Fruit fly (Drosophila melanogaster) whole organism, prepupa: ENCODE data around the gene Klp31E.
A peak's percentile ranks its signal among the peaks of the same experiment; 100 is the strongest.

ENCODE experiments used
- CG10631 ChIP-seq: fragments of 200-800 bp; sonication (Bioruptor generic); optimal IDR thresholded peaks from 2 replicates; lab custom pipeline; 2016; ENCODE audit warnings: missing biosample characterization, missing genetic modification characterization
- CG10669 ChIP-seq: fragments of 200-800 bp; sonication (Bioruptor generic); optimal IDR thresholded peaks from 3 replicates; lab custom pipeline; 2018; ENCODE audit warnings: missing biosample characterization, mild to moderate bottlenecking, missing genetic modification characterization, moderate library complexity
- CG11294 ChIP-seq: fragments of 200-800 bp; sonication (Bioruptor generic); IDR thresholded peaks from 2 replicates; pipeline ENCODE4 v1.3.6; 2022; ENCODE audit warnings: missing biosample characterization, missing genetic modification characterization
- CG15336 ChIP-seq: fragments of 200-800 bp; sonication (Bioruptor generic); IDR thresholded peaks from 2 replicates; pipeline ENCODE4 v1.3.6; 2022; ENCODE audit warnings: missing biosample characterization, missing genetic modification characterization
- CG1621 ChIP-seq: fragments of 200-800 bp; sonication (Bioruptor generic); optimal IDR thresholded peaks from 3 replicates; lab custom pipeline; 2018; ENCODE audit warnings: missing biosample characterization, mild to moderate bottlenecking, missing genetic modification characterization
- CG16779 ChIP-seq: fragments of 200-800 bp; sonication (Bioruptor generic); optimal IDR thresholded peaks from 3 replicates; lab custom pipeline; 2017; ENCODE audit warnings: missing biosample characterization, mild to moderate bottlenecking, missing genetic modification characterization
- CG3032 ChIP-seq: fragments of 200-800 bp; optimal IDR thresholded peaks from 2 replicates; lab custom pipeline; 2019; ENCODE audit warnings: missing biosample characterization, mild to moderate bottlenecking, missing genetic modification characterization, moderate library complexity
- CG31627 ChIP-seq: fragments of 200-800 bp; sonication (Bioruptor generic); optimal IDR thresholded peaks from 3 replicates; lab custom pipeline; 2016; ENCODE audit warnings: missing biosample characterization, missing genetic modification characterization
- CG34406 ChIP-seq: fragments of 200-800 bp; sonication (Bioruptor generic); optimal IDR thresholded peaks from 3 replicates; lab custom pipeline; 2016; ENCODE audit warnings: missing biosample characterization, missing genetic modification characterization
- CG3919 ChIP-seq: fragments of 200-800 bp; sonication (Bioruptor generic); optimal IDR thresholded peaks from 3 replicates; lab custom pipeline; 2016; ENCODE audit warnings: missing biosample characterization, missing genetic modification characterization
- CG6163 ChIP-seq: fragments of 200-800 bp; sonication (Bioruptor generic); IDR thresholded peaks from 3 replicates; pipeline ENCODE4 v1.3.6; 2022; ENCODE audit warnings: missing biosample characterization, missing genetic modification characterization
- CG6276 ChIP-seq: fragments of 200-800 bp; sonication (Bioruptor generic); optimal IDR thresholded peaks from 2 replicates; lab custom pipeline; 2017; ENCODE audit warnings: missing biosample characterization, mild to moderate bottlenecking, missing genetic modification characterization
- CG6792 ChIP-seq: fragments of 200-800 bp; sonication (Bioruptor generic); optimal IDR thresholded peaks from 3 replicates; lab custom pipeline; 2016; ENCODE audit warnings: missing biosample characterization, missing genetic modification characterization
- CG6808 ChIP-seq: fragments of 200-800 bp; sonication (Bioruptor generic); optimal IDR thresholded peaks from 3 replicates; lab custom pipeline; 2017; ENCODE audit warnings: missing biosample characterization, missing genetic modification characterization, mild to moderate bottlenecking, moderate library complexity, missing genetic modification reagents
- CG6854 ChIP-seq: fragments of 200-800 bp; sonication (Bioruptor generic); optimal IDR thresholded peaks from 2 replicates; lab custom pipeline; 2017; ENCODE audit warnings: missing biosample characterization, mild to moderate bottlenecking, missing genetic modification characterization
- CG7368 ChIP-seq: fragments of 200-800 bp; sonication (Bioruptor generic); optimal IDR thresholded peaks from 3 replicates; lab custom pipeline; 2016; ENCODE audit warnings: missing biosample characterization, missing genetic modification characterization
- CG8119 ChIP-seq: fragments of 200-800 bp; sonication (Bioruptor generic); IDR thresholded peaks from 3 replicates; pipeline ENCODE4 v1.3.6; 2022; ENCODE audit warnings: missing biosample characterization, missing genetic modification characterization
- CG8319 ChIP-seq: fragments of 200-800 bp; sonication (Bioruptor generic); optimal IDR thresholded peaks from 3 replicates; lab custom pipeline; 2016; ENCODE audit warnings: missing biosample characterization, missing genetic modification characterization
- CG8632 ChIP-seq: fragments of 200-800 bp; sonication (Bioruptor generic); optimal IDR thresholded peaks from 3 replicates; lab custom pipeline; 2016; ENCODE audit warnings: missing biosample characterization, missing genetic modification characterization
- CG9139 ChIP-seq: fragments of 200-800 bp; sonication (Bioruptor generic); optimal IDR thresholded peaks from 3 replicates; lab custom pipeline; 2017; ENCODE audit warnings: missing biosample characterization, mild to moderate bottlenecking, missing genetic modification characterization
- Eip78C ChIP-seq: fragments of 200-800 bp; sonication (Bioruptor generic); peaks from one replicate; lab custom pipeline; 2016; ENCODE audit warnings: missing biosample characterization, missing genetic modification characterization
- Eip93F ChIP-seq: fragments of 200-800 bp; sonication (Bioruptor generic); optimal IDR thresholded peaks from 2 replicates; lab custom pipeline; 2016; ENCODE audit warnings: missing biosample characterization, mild to moderate bottlenecking, missing genetic modification characterization
- Ets21C ChIP-seq: fragments of 200-800 bp; sonication (Bioruptor generic); optimal IDR thresholded peaks from 3 replicates; lab custom pipeline; 2016; ENCODE audit warnings: missing biosample characterization, missing genetic modification characterization
- Ets96B ChIP-seq: fragments of 200-800 bp; optimal IDR thresholded peaks from 2 replicates; lab custom pipeline; 2019; ENCODE audit warnings: missing biosample characterization, mild to moderate bottlenecking, missing genetic modification characterization, moderate library complexity
- Gug ChIP-seq: fragments of 200-800 bp; sonication (Bioruptor generic); IDR thresholded peaks from 2 replicates; pipeline ENCODE4 v1.3.6; 2022; ENCODE audit warnings: missing biosample characterization, missing genetic modification characterization
- Hr38 ChIP-seq: sonication (Bioruptor generic); optimal IDR thresholded peaks from 2 replicates; lab custom pipeline; 2016; ENCODE audit warnings: missing biosample characterization, missing genetic modification characterization
- Hr39 ChIP-seq: fragments of 200-800 bp; sonication (Bioruptor generic); optimal IDR thresholded peaks from 2 replicates; lab custom pipeline; 2016; ENCODE audit warnings: missing biosample characterization, missing genetic modification characterization
- Hr4 ChIP-seq: fragments of 200-800 bp; sonication (Bioruptor generic); optimal IDR thresholded peaks from 3 replicates; lab custom pipeline; 2016; ENCODE audit warnings: missing biosample characterization, missing genetic modification characterization
- Lpt ChIP-seq: fragments of 200-800 bp; sonication (Bioruptor generic); optimal IDR thresholded peaks from 3 replicates; lab custom pipeline; 2016; ENCODE audit warnings: missing biosample characterization, missing genetic modification characterization
- Met ChIP-seq: fragments of 200-800 bp; sonication (Bioruptor generic); optimal IDR thresholded peaks from 3 replicates; lab custom pipeline; 2016; ENCODE audit warnings: missing biosample characterization, missing genetic modification characterization
- OdsH ChIP-seq: fragments of 200-800 bp; sonication (Bioruptor generic); optimal IDR thresholded peaks from 3 replicates; lab custom pipeline; 2016; ENCODE audit warnings: missing biosample characterization, missing genetic modification characterization
- Smox ChIP-seq: fragments of 200-800 bp; sonication (Bioruptor generic); optimal IDR thresholded peaks from 3 replicates; lab custom pipeline; 2016; ENCODE audit warnings: missing biosample characterization, missing genetic modification characterization
- Sox102F ChIP-seq: fragments of 200-800 bp; sonication (Bioruptor generic); optimal IDR thresholded peaks from 2 replicates; lab custom pipeline; 2016; ENCODE audit warnings: missing biosample characterization, mild to moderate bottlenecking, missing genetic modification characterization
- achi ChIP-seq: fragments of 200-800 bp; sonication (Bioruptor generic); optimal IDR thresholded peaks from 3 replicates; lab custom pipeline; 2016; ENCODE audit warnings: missing biosample characterization, missing genetic modification characterization
- acj6 ChIP-seq: fragments of 200-800 bp; sonication (Bioruptor generic); optimal IDR thresholded peaks from 3 replicates; lab custom pipeline; 2016; ENCODE audit warnings: missing biosample characterization, missing genetic modification characterization
- cyc ChIP-seq: fragments of 200-800 bp; sonication (Bioruptor generic); optimal IDR thresholded peaks from 3 replicates; lab custom pipeline; 2016; ENCODE audit warnings: missing biosample characterization, missing genetic modification characterization
- dac ChIP-seq: fragments of 200-800 bp; sonication (Bioruptor generic); optimal IDR thresholded peaks from 2 replicates; lab custom pipeline; 2017; ENCODE audit warnings: missing biosample characterization, mild to moderate bottlenecking, missing genetic modification characterization
- dsx ChIP-seq: fragments of 200-800 bp; optimal IDR thresholded peaks from 3 replicates; lab custom pipeline; 2019; ENCODE audit warnings: missing biosample characterization, mild to moderate bottlenecking, missing genetic modification characterization, moderate library complexity; ENCODE audit not compliant: poor library complexity, severe bottlenecking
- eg ChIP-seq: fragments of 200-800 bp; sonication (Bioruptor generic); IDR thresholded peaks from 3 replicates; pipeline ENCODE4 v1.3.6; 2022; ENCODE audit warnings: missing biosample characterization, missing genetic modification characterization
- esn ChIP-seq: fragments of 200-800 bp; sonication (Bioruptor generic); optimal IDR thresholded peaks from 2 replicates; lab custom pipeline; 2016; ENCODE audit warnings: missing biosample characterization, mild to moderate bottlenecking, missing genetic modification characterization, moderate library complexity
- fd59A ChIP-seq: fragments of 200-800 bp; sonication (Bioruptor generic); optimal IDR thresholded peaks from 2 replicates; lab custom pipeline; 2017; ENCODE audit warnings: missing biosample characterization, mild to moderate bottlenecking, missing genetic modification characterization, missing genetic modification reagents
- fd85E ChIP-seq: fragments of 200-800 bp; sonication (Bioruptor generic); optimal IDR thresholded peaks from 3 replicates; lab custom pipeline; 2016; ENCODE audit warnings: missing biosample characterization, missing genetic modification characterization
- fkh ChIP-seq: fragments of 200-800 bp; sonication (Bioruptor generic); optimal IDR thresholded peaks from 3 replicates; lab custom pipeline; 2017; ENCODE audit warnings: missing biosample characterization, mild to moderate bottlenecking, missing genetic modification characterization, moderate library complexity
- lz ChIP-seq: fragments of 200-800 bp; sonication (Bioruptor generic); optimal IDR thresholded peaks from 3 replicates; lab custom pipeline; 2016; ENCODE audit warnings: missing biosample characterization, missing genetic modification characterization
- net ChIP-seq: fragments of 200-800 bp; sonication (Bioruptor generic); optimal IDR thresholded peaks from 3 replicates; lab custom pipeline; 2016; ENCODE audit warnings: missing biosample characterization, missing genetic modification characterization
- pdm3 ChIP-seq: fragments of 200-800 bp; sonication (Bioruptor generic); optimal IDR thresholded peaks from 3 replicates; lab custom pipeline; 2016; ENCODE audit warnings: missing biosample characterization, missing genetic modification characterization
- salr ChIP-seq, 2 experiments: fragments of 200-800 bp; sonication (Bioruptor generic); optimal IDR thresholded peaks; 3 replicates each; lab custom pipeline; 2016 to 2018; ENCODE audit warnings: missing biosample characterization in 2 of 2, missing genetic modification characterization in 2 of 2, mild to moderate bottlenecking in 1 of 2
- spab ChIP-seq: fragments of 200-800 bp; sonication (Bioruptor generic); optimal IDR thresholded peaks from 2 replicates; lab custom pipeline; 2017; ENCODE audit warnings: missing biosample characterization, mild to moderate bottlenecking, missing genetic modification characterization, missing genetic modification reagents
- svp ChIP-seq: fragments of 200-800 bp; sonication (Bioruptor generic); peaks from one replicate; lab custom pipeline; 2016; ENCODE audit warnings: missing biosample characterization, missing genetic modification characterization
- topi ChIP-seq: fragments of 200-800 bp; sonication (Bioruptor generic); optimal IDR thresholded peaks from 3 replicates; lab custom pipeline; 2016; ENCODE audit warnings: missing biosample characterization, missing genetic modification characterization
- vri ChIP-seq: fragments of 200-800 bp; sonication (Bioruptor generic); optimal IDR thresholded peaks from 3 replicates; lab custom pipeline; 2016; ENCODE audit warnings: missing biosample characterization, mild to moderate bottlenecking, missing genetic modification characterization

Gene Klp31E

dm6 chr2L:10413251-10414127 is at the start of gene Klp31E, which contains the start of gene CG5355:
Gene Klp31E, plus strand, starts transcription at chr2L:10414017.
Gene CG5355, minus strand, starts transcription at chr2L:10413463.
- peak; percentile 16 for TF ChIP-seq CG6854 (GFP tag; lab: Kevin White, UChicago)
- no peak for TF ChIP-seq CG9139 (GFP tag; lab: Kevin White, UChicago)
- TF ChIP-seq lz (GFP tag; lab: Kevin White, UChicago) = peak; percentile 59
- no peak for TF ChIP-seq dac (GFP tag; lab: Kevin White, UChicago)
- peak; percentile 47 for TF ChIP-seq cyc
- TF ChIP-seq Ets96B (tag; lab: Kevin White, UChicago) = peak; percentile 46
- TF ChIP-seq achi (GFP tag; lab: Kevin White, UChicago) = no peak
- peak; percentile 54 for TF ChIP-seq esn (GFP tag; lab: Kevin White, UChicago)
- TF ChIP-seq Lpt (GFP tag; lab: Kevin White, UChicago) = no peak
- TF ChIP-seq Smox (GFP tag; lab: Kevin White, UChicago) = no peak
- no peak for TF ChIP-seq dsx (GFP tag; lab: Kevin White, UChicago)
- no peak for TF ChIP-seq CG7368
- TF ChIP-seq CG34406 (GFP tag; lab: Kevin White, UChicago) = no peak
- peak; percentile 69 for TF ChIP-seq OdsH (GFP tag; lab: Kevin White, UChicago)
- TF ChIP-seq CG6276 (GFP tag; lab: Kevin White, UChicago) = no peak
- TF ChIP-seq CG6792 (GFP tag; lab: Kevin White, UChicago) = peak; percentile 42
- TF ChIP-seq fd85E (GFP tag; lab: Kevin White, UChicago) = no peak
- no peak for TF ChIP-seq spab
- no peak for TF ChIP-seq topi (GFP tag; lab: Kevin White, UChicago)
- TF ChIP-seq CG3032 (tag; lab: Kevin White, UChicago) = peak; percentile 79
- TF ChIP-seq CG1621 (tag; lab: Kevin White, UChicago) = no peak
- no peak for TF ChIP-seq CG15336
- no peak for TF ChIP-seq net
- peak; percentile 52 for TF ChIP-seq Eip93F (GFP tag; lab: Kevin White, UChicago)
- TF ChIP-seq CG31627 = peak; percentile 63
- TF ChIP-seq Hr39 (GFP tag; lab: Kevin White, UChicago) = peak; percentile 59
- no peak for TF ChIP-seq Hr38
- TF ChIP-seq CG10631 (GFP tag; lab: Kevin White, UChicago) = peak; percentile 78
- TF ChIP-seq acj6 (GFP tag; lab: Kevin White, UChicago) = peak; percentile 50
- TF ChIP-seq Gug (GFP tag; lab: Robert Waterston, UW) = 0 out of 2 replicates have a peak, but pooled peaks have one; percentile 41
- no peak for TF ChIP-seq eg
- no peak for TF ChIP-seq salr (GFP tag; optimal IDR thresholded peaks at IDR 0.05; lab: Kevin White, UChicago)
- TF ChIP-seq CG6808 (GFP tag; lab: Kevin White, UChicago) = no peak
- no peak for TF ChIP-seq CG6163 (GFP tag; lab: Robert Waterston, UW)
- no peak for TF ChIP-seq vri (GFP tag; lab: Kevin White, UChicago)
- no peak for TF ChIP-seq fkh (GFP tag; lab: Kevin White, UChicago)
- TF ChIP-seq Hr4 (GFP tag; lab: Kevin White, UChicago) = no peak
- TF ChIP-seq CG8632 (GFP tag; lab: Kevin White, UChicago) = no peak
- no peak for TF ChIP-seq CG8119
- no peak for TF ChIP-seq CG3919 (GFP tag; lab: Kevin White, UChicago)
- no peak for TF ChIP-seq CG11294
- TF ChIP-seq CG16779 = no peak
- no peak for TF ChIP-seq pdm3 (GFP tag; lab: Kevin White, UChicago)
- no peak for TF ChIP-seq fd59A (GFP tag; lab: Kevin White, UChicago)
- no peak for TF ChIP-seq Met (GFP tag; lab: Kevin White, UChicago)
- no peak for TF ChIP-seq Sox102F (GFP tag; lab: Kevin White, UChicago)
- TF ChIP-seq Eip78C = peak; percentile 87
- no peak for TF ChIP-seq CG10669 (GFP tag; lab: Kevin White, UChicago)
- TF ChIP-seq CG8319 (GFP tag; lab: Kevin White, UChicago) = no peak
- no peak for TF ChIP-seq svp (GFP tag; lab: Kevin White, UChicago)
- TF ChIP-seq Ets21C = peak; percentile 39
